Fruit fly (Drosophila melanogaster): ENCODE results near the gene Smu1.

Smu1 gene

DNA sequence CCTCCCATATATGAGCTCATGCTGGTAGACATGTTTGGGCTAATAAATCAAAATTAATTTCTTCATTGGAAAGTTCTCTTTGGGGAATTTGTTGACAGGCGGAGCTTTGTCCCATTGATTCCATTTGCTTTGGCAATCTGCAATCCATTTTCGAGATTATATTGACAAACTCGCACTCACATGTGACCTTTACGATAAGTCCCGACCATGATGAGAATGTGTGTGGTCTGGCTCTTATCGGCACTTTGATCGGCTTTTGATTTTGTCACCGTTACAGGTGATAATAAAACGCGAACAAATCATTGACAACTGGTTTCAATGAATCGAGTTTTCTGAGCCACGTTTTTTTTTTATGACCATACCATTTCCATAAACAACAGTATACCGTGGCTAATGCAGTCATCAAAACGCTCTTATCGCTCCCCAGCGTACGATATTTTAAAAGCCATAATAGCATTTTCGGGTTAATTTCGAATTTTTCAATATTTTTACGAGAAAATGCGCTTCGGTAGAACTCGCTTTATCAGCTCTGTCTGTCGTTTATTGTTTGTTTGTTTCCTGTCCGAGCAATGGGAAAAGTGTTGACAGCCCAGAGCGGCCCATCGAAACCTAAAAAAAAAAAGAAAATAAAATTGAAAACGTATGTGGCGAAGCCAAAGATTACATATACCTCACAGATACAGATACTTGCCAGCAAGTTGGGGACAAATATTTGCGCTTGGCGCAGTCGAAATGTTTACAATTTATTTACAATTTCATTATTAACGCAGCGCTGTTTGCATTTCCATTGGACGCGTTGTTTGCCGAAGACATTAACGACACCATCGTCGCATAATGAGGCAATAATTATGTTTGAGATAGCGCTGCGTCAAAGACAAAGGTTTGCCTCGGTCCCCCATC is 16.5 kb upstream of the Smu1 start:
- TF ChIP-seq CTCF (optimal IDR thresholded peaks at IDR 0.05) (no peak), CG8478 (optimal IDR thresholded peaks at IDR 0.05) (no peak)

DNA sequence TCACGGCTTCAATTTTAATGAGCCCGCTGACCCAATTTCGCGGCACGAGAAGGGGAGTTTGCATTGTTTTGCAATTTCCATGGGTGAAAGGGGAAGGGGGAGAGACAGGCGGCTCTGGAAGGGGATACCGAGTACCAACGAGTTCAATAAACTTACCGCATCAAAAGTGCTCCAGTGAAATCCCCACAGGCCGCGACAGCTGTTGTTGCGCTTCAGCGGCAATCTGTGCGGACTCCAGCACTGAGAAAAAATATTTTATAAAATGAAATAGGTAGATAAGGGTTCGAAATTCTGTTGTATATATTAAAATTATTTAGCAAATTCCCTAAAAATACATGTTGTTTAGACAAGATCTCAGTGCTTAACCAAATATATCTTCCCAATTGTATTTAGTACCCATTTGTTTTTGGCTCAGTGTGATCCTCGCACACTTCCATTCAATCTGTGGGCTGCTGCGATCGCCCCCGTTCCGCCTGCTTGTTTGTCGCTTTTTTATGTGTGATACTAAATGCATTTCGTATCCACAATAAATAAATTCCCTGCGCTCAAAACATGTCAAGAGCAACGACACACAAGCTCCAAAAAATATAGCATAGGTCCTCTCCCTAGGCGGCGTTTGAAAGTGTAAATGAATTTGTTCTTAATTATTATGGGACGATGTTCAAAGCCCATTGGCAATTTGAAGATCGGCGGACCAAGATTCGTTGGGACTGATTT is 14.6 kb upstream of the Smu1 start:
- no peak for TF ChIP-seq CG8478 (optimal IDR thresholded peaks at IDR 0.05)

DNA sequence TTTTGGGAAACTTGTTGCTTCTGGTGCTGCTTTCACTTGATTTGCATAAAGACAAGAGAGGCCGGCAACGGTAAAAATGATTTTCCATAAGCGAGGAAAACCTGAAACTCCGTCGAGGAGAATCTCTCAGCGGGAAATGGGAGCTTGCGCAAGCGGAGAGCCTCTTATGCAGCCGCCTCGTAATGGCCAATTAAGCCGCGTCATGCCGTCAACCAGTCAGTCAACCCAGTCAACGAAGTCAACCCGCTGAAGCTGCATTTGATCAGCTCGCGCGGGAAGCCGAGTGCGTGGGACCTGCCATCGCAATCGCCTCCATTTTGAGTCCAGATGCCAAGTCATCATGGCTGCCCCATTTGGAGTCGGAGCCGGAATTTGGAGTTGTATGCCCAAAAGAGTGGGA is 12.0 kb upstream of the Smu1 start:
- no peak for TF ChIP-seq CTCF (optimal IDR thresholded peaks at IDR 0.05)
- TF ChIP-seq CG8478 (optimal IDR thresholded peaks at IDR 0.05): no peak

DNA sequence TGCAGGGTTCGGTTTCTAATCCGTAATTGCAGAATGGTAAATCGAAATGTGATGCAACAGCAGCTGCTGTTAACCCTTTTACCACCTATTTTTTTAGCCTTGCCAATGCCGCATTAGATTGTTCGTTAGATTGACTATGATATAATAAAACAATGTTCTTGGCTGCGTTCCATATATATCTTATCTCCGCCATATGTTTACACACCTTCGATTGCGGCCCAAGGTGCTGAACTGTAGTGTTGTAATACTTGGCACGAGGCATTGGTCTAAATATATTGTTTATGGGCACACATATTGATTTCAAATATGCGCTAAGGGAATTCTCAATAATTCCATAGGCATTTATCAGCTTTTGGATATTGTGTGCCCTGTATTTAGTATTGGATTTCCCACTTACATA is 10.6 kb upstream of the Smu1 start:
- TF ChIP-seq CG8478 (optimal IDR thresholded peaks at IDR 0.05): no peak
- TF ChIP-seq CTCF (optimal IDR thresholded peaks at IDR 0.05): no peak

DNA sequence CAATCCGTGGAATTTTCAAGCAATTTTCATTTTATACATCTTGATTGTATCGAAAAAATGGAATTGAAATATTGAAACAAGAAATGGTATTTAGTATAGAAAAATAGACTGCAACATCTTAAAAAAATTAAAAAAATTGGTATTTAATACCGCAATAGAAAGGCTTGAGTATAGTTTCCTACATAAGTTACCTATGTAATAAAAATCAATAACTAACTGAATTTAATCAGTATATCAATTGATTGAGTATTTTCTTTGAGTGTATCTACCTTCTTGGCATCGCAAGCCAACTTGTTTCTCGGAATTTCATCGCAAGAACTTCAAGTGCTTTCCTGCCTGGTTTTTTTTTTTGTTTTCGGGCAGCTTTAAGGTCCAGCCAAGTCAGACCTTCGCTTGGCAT is 9.4 kb upstream of the Smu1 start:
- TF ChIP-seq CG8478 (optimal IDR thresholded peaks at IDR 0.05) (no peak), CTCF (optimal IDR thresholded peaks at IDR 0.05) (no peak)

DNA sequence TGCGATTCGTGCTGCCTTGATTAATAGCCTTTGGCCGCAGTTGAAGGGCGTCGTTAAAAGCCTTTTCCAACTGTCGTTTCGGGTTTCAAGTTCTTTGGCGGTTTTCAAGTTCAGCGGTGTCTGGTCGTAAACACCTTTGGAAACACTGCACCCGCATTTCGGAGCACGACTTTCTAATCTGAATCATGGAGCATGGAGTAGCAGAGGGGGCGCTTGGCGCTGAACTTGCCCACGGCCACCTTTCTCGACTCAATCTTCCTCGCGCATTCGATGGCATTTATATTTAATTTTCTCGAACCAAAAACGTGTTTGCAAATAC is 8.7 kb upstream of the Smu1 start:
- TF ChIP-seq CTCF (optimal IDR thresholded peaks at IDR 0.05): no peak
- no peak for TF ChIP-seq CG8478 (optimal IDR thresholded peaks at IDR 0.05)

DNA sequence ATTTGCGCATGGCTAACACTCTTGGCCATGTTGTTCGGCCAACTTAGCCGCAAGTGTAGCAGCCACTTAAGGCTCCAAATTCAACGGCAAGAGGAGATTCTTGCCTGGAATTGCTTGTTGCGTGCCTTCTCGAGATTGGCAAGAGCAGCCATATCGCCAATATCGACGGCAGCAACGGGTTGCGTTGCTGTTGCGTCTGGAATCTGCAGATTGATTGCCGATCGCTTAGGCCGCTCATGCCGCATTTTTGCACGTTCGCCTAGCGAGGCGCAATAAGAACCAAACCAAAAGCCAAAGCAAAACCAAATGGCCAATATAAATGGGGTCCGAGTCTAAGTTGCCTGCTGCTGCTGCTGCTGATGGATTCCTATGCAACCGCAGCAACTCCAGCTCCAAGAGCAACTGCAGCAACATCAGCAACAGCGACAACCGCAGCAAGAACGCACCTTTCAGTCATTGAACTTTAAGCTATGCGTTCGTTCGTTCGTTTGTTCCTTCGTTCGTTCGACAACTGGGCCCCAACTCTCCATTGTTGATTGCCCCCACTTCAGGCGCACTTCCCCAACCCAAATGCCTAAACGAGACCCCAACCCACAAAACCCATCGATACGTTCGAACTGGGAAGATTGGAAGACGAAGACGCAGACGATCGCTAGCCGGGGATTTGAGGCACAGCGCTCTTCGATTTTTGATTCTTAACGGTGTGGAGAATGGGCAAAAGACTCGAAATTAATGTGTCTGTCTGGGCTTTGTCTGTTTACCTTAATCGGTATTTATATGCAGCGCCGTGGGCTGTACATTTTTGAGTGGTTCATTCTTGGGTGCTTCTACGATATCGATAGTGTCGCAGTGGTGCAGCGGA is 8.1 kb upstream of the Smu1 start:
- TF ChIP-seq CG8478 (optimal IDR thresholded peaks at IDR 0.05) (no peak), CTCF (optimal IDR thresholded peaks at IDR 0.05) (no peak)

DNA sequence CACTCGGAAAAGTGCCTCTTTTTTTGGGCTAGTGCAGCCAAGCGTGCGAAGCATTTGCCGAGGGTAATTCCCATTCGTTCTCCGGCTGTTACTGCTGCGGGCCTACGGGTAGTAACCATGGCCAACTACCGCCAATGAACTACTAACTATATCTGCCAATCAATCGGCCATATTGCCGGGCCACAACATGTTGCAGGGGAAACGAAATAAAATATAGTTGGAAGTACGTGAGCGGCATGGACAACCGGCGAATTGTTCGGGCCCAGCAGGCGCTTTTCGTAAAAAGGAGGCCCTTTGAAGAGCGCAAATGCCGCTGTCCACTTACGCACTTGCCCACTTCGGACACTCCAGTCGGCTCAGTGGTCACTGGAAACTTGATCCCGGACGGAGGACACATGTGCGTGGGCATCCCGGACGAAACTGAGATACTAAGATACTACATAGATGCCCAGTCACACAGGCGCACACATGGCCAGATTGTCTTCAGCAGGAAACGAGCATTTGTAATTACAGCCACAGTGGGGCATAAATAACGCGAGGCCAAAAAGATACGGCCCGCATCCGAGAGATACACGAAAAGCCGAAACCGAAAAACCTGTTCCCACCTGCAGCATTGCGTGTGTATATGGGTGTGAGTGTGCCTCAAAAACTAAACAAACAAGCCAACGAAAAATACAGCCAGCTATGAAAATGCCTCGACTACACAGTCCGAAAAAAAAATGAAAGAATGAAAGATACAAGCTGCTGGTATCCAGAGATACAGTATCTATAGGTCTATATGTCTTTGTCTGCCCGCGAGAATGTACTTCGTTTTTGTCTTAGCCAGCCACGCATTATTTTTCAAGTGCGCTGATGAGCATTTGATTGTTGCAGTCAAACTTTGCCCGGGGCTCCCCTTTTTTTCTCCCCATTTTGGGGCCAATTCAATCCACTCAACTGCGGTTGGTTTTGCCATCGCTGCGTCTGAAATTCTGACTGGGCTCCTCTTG is 6.6 kb upstream of the Smu1 start:
- no peak for TF ChIP-seq CG8478 (optimal IDR thresholded peaks at IDR 0.05)
- TF ChIP-seq CTCF (optimal IDR thresholded peaks at IDR 0.05): no peak

DNA sequence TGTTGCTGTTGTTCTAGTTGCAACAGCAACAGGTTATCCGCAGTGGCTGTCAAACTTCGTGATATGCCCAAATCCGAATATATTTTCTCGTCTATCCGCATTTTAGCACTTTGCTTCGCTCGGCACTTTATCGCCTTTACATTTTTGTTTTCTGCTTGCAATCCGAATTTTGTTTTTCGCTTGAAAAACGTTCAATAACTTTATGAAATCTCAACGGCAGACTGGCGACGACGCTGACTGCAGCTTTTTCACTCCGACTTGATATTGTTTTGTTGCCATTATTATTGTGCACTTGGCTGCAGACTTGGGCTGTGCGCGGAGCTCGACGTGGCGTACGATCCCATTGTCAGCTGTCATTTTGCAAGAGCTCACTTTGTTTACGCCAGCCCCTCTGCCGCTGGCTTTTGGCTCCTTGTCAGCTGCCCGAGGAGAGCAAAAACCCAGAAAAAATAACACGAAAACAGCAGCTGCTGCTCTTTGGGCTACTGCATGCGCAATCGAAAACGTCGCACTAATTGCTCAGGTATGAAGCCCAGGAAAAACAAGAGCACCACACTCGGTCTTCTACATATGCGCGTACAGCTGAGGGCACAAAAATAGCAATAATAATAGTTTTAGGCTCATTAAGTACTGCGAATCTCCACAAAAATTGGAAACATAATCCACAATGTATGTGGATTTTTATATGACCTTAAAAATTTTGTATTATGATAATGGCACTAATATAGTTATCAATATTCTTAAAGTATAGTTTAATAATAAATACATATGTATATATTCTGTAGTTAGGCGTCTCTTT is 5.2 kb upstream of the Smu1 start:
- no peak for TF ChIP-seq CTCF (optimal IDR thresholded peaks at IDR 0.05)
- TF ChIP-seq CG8478 (optimal IDR thresholded peaks at IDR 0.05): no peak

DNA sequence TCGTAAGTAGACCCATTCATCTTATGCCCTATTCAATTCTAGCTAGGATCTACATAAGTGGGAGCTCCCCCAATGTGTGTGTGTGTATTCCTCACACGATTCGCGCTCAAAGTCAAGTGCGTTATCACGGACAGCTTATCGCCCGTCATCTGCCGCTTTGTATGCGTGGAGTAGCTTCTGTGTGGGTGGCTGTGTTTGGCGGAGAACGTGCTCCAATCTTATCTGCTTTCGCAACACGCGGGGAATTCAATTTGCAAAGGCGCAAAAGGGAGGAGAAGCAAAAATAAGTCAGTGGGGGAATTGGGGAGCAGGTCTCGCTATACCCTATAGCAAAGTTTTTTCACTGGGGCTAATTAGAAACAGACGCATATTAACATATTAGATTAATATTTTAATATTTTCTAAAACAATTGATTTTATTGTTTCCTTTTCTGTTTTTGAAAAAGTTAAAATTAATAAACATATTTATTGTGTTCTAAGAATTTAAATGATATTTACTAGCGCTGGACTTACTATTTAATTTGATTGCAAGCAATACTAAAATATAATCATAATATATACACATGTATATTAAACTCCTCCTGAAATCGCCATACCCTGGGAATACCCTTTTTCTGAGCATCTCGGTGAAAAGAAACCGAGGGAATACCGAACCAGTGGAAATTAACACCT is 4.1 kb upstream of the Smu1 start:
- no peak for TF ChIP-seq CG8478 (optimal IDR thresholded peaks at IDR 0.05)
- TF ChIP-seq CTCF (optimal IDR thresholded peaks at IDR 0.05): no peak

DNA sequence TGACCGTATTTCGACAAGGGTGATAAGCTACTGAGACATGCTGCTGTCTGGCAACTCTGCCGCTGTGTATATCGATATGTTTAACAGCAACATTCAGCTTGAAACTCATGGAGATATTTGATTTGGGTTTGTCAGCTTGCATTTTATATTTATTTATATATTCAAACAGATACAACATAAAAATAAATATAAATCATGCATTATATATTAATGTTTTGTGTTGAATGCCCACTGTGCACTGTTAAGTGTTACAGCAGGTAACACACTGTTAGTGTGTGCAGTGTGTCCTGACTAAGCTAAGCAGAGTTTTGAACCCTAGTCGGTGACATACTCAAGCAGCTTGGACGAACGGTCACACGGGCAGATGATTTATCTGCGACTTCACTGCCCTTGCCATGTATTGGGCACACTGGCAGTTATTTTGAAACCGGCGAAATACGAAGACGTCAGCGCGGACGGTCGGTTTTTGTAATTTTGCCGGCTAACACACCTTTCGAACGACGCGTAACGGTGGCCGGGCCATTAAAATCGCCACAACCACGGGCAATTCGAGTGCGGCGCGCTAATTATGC is 2.6 kb upstream of the Smu1 start, which contains the start of the genes snRNP-U1-C and gukh:
TSS of gene snRNP-U1-C (minus strand) at position 37 of the 572 bp plus-strand sequence.
TSS of gene gukh (plus strand) at position 412 of the 572 bp plus-strand sequence.
- TF ChIP-seq CG8478 (optimal IDR thresholded peaks at IDR 0.05): no peak
- peak; percentile 74 to 79 for TF ChIP-seq CTCF (optimal IDR thresholded peaks at IDR 0.05)

DNA sequence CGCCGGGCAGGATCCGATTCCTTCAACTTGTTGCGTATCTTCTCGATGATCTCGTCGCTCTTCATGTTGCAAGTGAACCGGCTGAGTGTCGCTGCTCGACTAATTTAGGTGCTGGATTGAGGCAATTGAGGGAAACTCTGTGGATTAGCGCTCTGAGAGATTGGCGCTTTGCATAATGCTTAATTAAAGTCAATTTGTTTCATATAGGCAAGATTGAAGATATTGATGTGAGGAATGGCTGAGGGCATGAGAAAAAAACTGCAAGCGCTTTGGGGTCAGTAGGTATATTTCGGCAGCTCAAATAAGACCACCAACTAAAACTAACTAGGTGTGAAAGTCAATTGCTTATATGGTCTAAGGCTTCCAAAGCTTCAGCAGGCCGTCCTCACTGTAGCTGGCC is 2.4 kb downstream of the Smu1 start, which contains the start of gene euc:
TSS of gene euc (minus strand) at position 101 of the 400 bp plus-strand sequence.
- TF ChIP-seq CG8478 (optimal IDR thresholded peaks at IDR 0.05): no peak
- TF ChIP-seq CTCF (optimal IDR thresholded peaks at IDR 0.05): no peak

Data from S2 (cell line).